Fruit fly (Drosophila melanogaster) ovary, adult (tissue): ENCODE data around the gene CG15399.

Experiments
- CG17801 ChIP-seq: fragments of 200-800 bp; optimal IDR thresholded peaks from 2 replicates; lab custom pipeline; 2019; ENCODE audit warnings: missing biosample characterization, mild to moderate bottlenecking, missing genetic modification characterization, moderate library complexity; ENCODE audit not compliant: partially characterized antibody

CG15399 gene

dm6 chr2L:2771676-2772075 lies at the start of gene CG15399:
Gene CG15399 (minus strand): TSS chr2L:2771776.
- no peak for TF ChIP-seq CG17801

- TF ChIP-seq CG17801 = no peak
These were observed 44.1 kb upstream of the CG15399 start, which contains the start of gene G6P for dm6 chr2L:2815673-2816072. Gene G6P (minus strand): TSS chr2L:2815760.

DNA sequence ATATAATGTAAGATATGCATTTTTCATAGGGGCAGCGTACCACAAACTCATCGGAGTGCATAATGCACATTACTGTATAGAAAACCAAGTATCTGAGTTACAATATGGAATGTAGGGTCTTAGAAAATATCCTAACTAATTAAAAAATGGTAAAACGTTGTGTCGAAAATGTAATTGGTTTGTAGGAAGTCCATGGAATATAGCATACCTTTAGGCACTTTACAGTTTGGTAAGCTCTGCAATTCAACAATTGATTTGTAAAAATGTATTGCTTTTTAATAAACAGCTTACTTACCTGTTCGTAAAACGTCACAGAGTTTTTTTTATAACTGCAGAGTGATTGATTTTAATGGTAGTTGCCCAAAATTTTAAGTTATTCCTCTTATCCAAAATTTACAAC lies 40.6 kb upstream of the CG15399 start, which contains the start of gene CG2964:
TSS of gene CG2964 (plus strand) at position 301 of the 400 bp plus-strand sequence.
- no peak for TF ChIP-seq CG17801

DNA sequence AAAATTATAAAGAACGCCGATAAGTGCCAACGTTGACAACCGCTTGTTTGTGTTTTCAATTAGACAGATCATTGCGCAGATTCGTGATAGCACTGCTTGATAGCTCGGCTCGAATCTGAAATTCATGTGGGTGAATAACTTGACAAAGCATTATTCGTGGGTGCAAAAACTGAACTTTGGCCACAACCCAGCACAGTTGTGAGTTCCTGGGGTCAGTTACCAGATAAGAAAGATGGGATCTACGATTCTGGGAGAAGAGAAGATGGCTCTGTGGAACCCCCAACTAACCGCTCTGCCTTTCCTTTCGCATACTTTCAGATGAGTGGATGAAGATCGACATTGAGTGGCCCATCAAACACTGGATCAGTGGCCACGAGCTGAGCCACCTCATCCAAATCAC lies 39.3 kb upstream of the CG15399 start:
- no peak for TF ChIP-seq CG17801

- no peak for TF ChIP-seq CG17801
These were observed 36.6 kb upstream of the CG15399 start for dm6 chr2L:2808038-2808699.

DNA sequence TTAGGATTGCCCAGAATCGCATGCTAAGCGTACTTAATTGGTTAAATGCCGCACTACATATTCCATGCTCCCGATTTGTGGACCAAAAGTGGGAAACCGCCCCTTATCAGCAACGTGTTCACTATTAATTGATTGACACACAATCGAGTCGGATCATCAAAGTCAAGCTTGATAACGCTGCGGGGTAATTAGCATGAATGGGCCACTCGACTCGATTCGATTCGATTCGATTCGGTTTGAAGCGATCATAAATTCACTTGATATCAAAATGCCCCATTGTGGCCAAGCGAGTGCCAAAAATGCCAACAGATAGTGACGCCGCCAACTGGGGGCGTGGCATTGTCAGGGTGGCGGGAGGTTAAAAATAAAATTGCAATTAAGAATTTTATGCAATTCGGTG lies 36.0 kb upstream of the CG15399 start:
- TF ChIP-seq CG17801 = no peak

dm6 chr2L:2806190-2806763 lies 34.7 kb upstream of the CG15399 start:
- no peak for TF ChIP-seq CG17801

DNA sequence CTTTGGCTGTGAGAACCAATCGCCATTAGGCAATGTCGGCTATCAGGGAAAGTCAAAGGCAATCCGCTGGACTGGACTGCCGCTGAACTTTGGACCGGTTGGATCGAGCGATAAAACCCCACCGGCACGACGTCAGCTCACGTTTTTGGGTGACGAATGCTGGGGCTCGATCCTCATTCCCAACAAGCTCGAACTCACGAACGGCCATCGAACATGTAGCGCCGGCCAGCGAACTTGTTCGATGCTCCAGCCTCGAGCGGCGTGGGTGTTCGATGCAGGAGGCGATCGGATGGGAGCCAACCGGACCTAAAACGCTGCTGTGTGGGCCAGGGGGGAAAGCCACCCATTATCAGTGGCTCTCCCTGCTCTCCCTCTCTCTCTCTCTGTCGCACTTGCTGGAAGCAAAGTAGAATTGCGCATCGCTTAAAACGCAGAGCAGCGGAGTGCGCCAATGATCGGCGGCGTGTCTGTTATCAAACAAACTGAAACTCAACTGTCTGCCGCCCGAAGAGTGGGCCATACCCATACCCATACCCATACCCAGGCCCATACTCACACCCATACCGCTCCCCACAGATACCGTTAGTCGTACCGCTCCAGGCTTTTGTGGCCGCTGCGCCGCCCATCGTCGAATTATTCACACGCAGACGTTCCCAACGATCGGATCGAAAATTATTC lies 33.2 kb upstream of the CG15399 start, which contains the start of gene daw:
TSS of gene daw (plus strand) at position 628 of the 678 bp plus-strand sequence.
- TF ChIP-seq CG17801 = no peak

dm6 chr2L:2802527-2802926 lies 31.0 kb upstream of the CG15399 start:
- TF ChIP-seq CG17801 = no peak

DNA sequence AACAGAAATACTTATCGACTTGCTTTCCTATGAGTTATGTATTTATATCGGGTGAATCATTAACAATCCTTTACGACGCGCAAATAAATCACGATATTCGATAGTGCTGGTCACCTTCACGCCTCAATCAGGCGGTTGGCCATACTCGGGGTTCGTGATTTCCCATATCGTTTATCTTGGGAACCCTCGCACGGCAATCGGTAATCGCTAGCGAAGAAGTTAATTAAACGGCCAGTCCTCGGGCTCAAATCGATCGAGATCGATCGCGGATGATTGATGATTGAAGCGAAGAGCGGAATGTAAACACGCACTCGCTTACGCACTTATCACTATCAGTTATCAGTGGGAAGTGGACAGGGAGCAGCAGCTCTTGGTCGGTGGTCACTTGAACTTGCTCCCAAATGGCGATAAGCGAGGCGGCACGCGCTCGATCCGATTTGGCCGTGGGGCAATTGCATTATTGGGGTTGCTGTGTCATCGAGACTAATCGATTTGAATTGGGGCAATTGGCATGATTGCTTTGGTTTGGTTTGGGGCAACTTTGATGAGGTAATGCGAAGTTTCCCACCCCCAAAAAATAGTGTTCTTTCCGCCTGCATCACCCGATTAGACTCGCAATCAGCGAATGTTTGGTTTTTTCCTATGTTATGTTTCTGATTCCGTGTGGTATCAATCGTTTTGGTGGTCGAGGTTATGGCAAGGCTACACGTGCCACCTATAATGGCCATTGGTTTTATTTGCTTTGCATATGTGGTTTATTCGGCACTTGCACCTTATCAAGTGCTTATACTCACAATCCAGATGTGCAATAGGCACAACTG lies 29.6 kb upstream of the CG15399 start:
- TF ChIP-seq CG17801 = no peak

dm6 chr2L:2799909-2800478 lies 28.4 kb upstream of the CG15399 start, which contains the start of gene Syt1:
Gene Syt1 (minus strand): TSS chr2L:2799979.
- no peak for TF ChIP-seq CG17801

- TF ChIP-seq CG17801 = no peak
These were observed 25.6 kb upstream of the CG15399 start for dm6 chr2L:2797186-2797585.

- no peak for TF ChIP-seq CG17801
These were observed 11.2 kb upstream of the CG15399 start for dm6 chr2L:2782790-2783189.

DNA sequence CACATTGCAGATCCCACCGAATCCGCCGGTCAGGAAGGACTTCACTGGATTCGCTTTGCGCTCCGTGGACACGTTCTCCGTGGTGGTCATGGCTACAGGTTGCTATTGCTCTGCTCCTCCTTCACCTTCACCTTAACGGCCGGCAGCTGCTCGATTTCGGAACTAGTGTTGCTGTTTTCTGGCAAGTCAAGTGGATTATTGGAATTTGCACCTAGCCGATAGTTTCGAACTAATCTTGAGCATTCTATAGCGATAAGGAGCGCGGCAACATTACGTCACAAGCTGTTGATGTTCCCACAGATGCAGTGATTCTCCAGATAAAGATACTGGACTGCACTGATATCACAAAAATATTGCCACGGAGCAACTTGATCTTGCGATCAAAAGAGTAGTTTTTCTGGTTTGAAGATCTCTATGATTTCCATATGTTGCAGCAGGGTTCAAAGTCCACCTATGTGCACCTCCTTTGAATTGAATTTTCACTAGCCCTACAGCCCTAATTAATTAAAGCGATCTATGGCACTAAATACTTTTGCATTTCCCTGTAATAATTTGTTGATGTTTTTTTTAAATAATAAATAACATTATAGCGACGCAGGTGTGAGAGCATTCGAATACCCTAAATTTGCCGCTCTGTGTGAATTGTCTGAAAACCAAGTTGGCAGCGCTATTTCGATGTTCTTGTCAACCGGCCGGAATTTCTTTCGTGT lies 1.9 kb downstream of the CG15399 start, which contains the start of the genes colt and HINT1:
TSS of gene colt (minus strand) at position 594 of the 710 bp plus-strand sequence.
TSS of gene HINT1 (plus strand) at position 660 of the 710 bp plus-strand sequence.
- peak; percentile 55 for TF ChIP-seq CG17801

DNA sequence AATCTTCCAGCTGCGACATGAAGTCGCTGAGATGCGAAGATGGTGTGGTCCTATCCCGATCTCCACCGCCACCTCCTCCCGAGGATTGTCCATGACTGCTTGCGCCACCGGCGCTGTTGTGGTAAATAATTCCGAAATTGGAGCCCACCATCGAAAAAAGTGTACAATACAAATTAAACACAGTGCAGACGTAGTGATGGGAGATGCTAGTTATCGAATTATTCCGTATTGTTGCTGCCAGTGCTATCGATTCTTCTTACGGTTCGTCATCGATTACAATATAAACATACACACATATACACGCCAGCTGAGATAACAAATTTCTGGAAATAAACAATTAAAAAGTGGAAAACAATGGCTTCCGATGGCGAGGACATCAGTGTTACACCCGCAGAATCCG lies 3.9 kb downstream of the CG15399 start, which contains the start of the genes Taf10b and Taf10:
TSS of gene Taf10b (minus strand) at position 219 of the 400 bp plus-strand sequence.
TSS of gene Taf10 (plus strand) at position 264 of the 400 bp plus-strand sequence.
- TF ChIP-seq CG17801 = peak; percentile 28
